Fruit fly (Drosophila melanogaster) Kc167 (cell line): ENCODE results near the gene CG14545.

Source experiments
- Myc ChIP-seq: fragments of >200 bp; optimal IDR thresholded peaks from 2 replicates; lab custom pipeline; 2017; ENCODE audit warnings: missing external identifiers
- Sin3A ChIP-seq: fragments of >200 bp; optimal IDR thresholded peaks from 2 replicates; lab custom pipeline; 2018; ENCODE audit warnings: missing external identifiers
- h ChIP-seq: fragments of >200 bp; optimal IDR thresholded peaks from 3 replicates; lab custom pipeline; 2018; ENCODE audit warnings: missing external identifiers
- insv ChIP-seq: fragments of >200 bp; optimal IDR thresholded peaks from 3 replicates; lab custom pipeline; 2018; ENCODE audit warnings: missing external identifiers
- psq ChIP-seq: fragments of >200 bp; optimal IDR thresholded peaks from 2 replicates; lab custom pipeline; 2017; ENCODE audit warnings: missing external identifiers
- ttk ChIP-seq: sonication (Bioruptor generic); optimal IDR thresholded peaks from 2 replicates; lab custom pipeline; 2017; ENCODE audit warnings: missing external identifiers

Gene CG14545

dm6 chr3R:25851224-25851682 is at the start of gene CG14545, which contains the start of gene CG5886:
CG14545 (minus strand) TSS chr3R:25851291.
CG5886 (plus strand) TSS chr3R:25851632.
- TF ChIP-seq ttk (lab: Kevin White, UChicago) (no peak), insv (lab: Kevin White, UChicago) (no peak), Myc (lab: Kevin White, UChicago) (no peak), Sin3A (no peak), psq (lab: Kevin White, UChicago) (no peak), h (lab: Kevin White, UChicago) (no peak)

dm6 chr3R:25899690-25900089 is 48.6 kb upstream of the CG14545 start, which contains the start of gene CG31091:
CG31091 (plus strand) TSS chr3R:25899903.
- TF ChIP-seq insv (lab: Kevin White, UChicago) (no peak), psq (lab: Kevin White, UChicago) (no peak), ttk (lab: Kevin White, UChicago) (no peak), h (lab: Kevin White, UChicago) (no peak), Myc (lab: Kevin White, UChicago) (no peak), Sin3A (no peak)

dm6 chr3R:25897176-25897575 is 46.1 kb upstream of the CG14545 start, which contains the start of gene Mco3:
Mco3 (plus strand) TSS chr3R:25897476.
- TF ChIP-seq ttk (lab: Kevin White, UChicago) = no peak
- no peak for TF ChIP-seq Myc (lab: Kevin White, UChicago)
- no peak for TF ChIP-seq psq (lab: Kevin White, UChicago)
- TF ChIP-seq insv (lab: Kevin White, UChicago) = no peak
- TF ChIP-seq h (lab: Kevin White, UChicago) = no peak
- no peak for TF ChIP-seq Sin3A

dm6 chr3R:25895522-25895921 is 44.4 kb upstream of the CG14545 start, which contains the start of gene Sodq:
Sodq (plus strand) TSS chr3R:25895822.
- no peak for TF ChIP-seq ttk (lab: Kevin White, UChicago)
- TF ChIP-seq h (lab: Kevin White, UChicago) = no peak
- TF ChIP-seq psq (lab: Kevin White, UChicago) = no peak
- TF ChIP-seq Sin3A = no peak
- no peak for TF ChIP-seq insv (lab: Kevin White, UChicago)
- no peak for TF ChIP-seq Myc (lab: Kevin White, UChicago)

- TF ChIP-seq h (lab: Kevin White, UChicago) = no peak
- TF ChIP-seq Sin3A = no peak
- TF ChIP-seq insv (lab: Kevin White, UChicago) = no peak
- TF ChIP-seq ttk (lab: Kevin White, UChicago) = no peak
- no peak for TF ChIP-seq Myc (lab: Kevin White, UChicago)
- no peak for TF ChIP-seq psq (lab: Kevin White, UChicago)
Observed at dm6 chr3R:25893272-25893671, 42.2 kb upstream of the CG14545 start, which contains the start of gene CG5913. CG5913 (plus strand) TSS chr3R:25893495.

dm6 chr3R:25888307-25889075 is 37.4 kb upstream of the CG14545 start, which contains the start of gene Lnk:
Lnk (plus strand) TSS chr3R:25888542.
- no peak for TF ChIP-seq psq (lab: Kevin White, UChicago)
- TF ChIP-seq Myc (lab: Kevin White, UChicago) = no peak
- TF ChIP-seq h (lab: Kevin White, UChicago) = no peak
- TF ChIP-seq insv (lab: Kevin White, UChicago) = no peak
- no peak for TF ChIP-seq Sin3A
- no peak for TF ChIP-seq ttk (lab: Kevin White, UChicago)

- no peak for TF ChIP-seq h (lab: Kevin White, UChicago)
- no peak for TF ChIP-seq Myc (lab: Kevin White, UChicago)
- TF ChIP-seq Sin3A = no peak
- TF ChIP-seq psq (lab: Kevin White, UChicago) = no peak
- TF ChIP-seq insv (lab: Kevin White, UChicago) = no peak
- no peak for TF ChIP-seq ttk (lab: Kevin White, UChicago)
Observed at dm6 chr3R:25885136-25885535, 34.0 kb upstream of the CG14545 start.

- TF ChIP-seq Sin3A = no peak
- TF ChIP-seq insv (lab: Kevin White, UChicago) = no peak
- no peak for TF ChIP-seq Myc (lab: Kevin White, UChicago)
- no peak for TF ChIP-seq h (lab: Kevin White, UChicago)
- TF ChIP-seq ttk (lab: Kevin White, UChicago) = no peak
Observed at dm6 chr3R:25884301-25884700, 33.2 kb upstream of the CG14545 start.

dm6 chr3R:25883877-25884276 is 32.8 kb upstream of the CG14545 start:
- TF ChIP-seq h (lab: Kevin White, UChicago) = no peak
- no peak for TF ChIP-seq insv (lab: Kevin White, UChicago)
- no peak for TF ChIP-seq Myc (lab: Kevin White, UChicago)
- no peak for TF ChIP-seq Sin3A
- TF ChIP-seq ttk (lab: Kevin White, UChicago) = no peak
- TF ChIP-seq psq (lab: Kevin White, UChicago) = no peak

dm6 chr3R:25882606-25883266 is 31.6 kb upstream of the CG14545 start:
- no peak for TF ChIP-seq psq (lab: Kevin White, UChicago)
- TF ChIP-seq Sin3A = no peak
- no peak for TF ChIP-seq ttk (lab: Kevin White, UChicago)
- TF ChIP-seq Myc (lab: Kevin White, UChicago) = no peak
- no peak for TF ChIP-seq insv (lab: Kevin White, UChicago)
- TF ChIP-seq h (lab: Kevin White, UChicago) = no peak

- TF ChIP-seq insv (lab: Kevin White, UChicago) = no peak
- TF ChIP-seq Myc (lab: Kevin White, UChicago) = no peak
- no peak for TF ChIP-seq psq (lab: Kevin White, UChicago)
- TF ChIP-seq h (lab: Kevin White, UChicago) = no peak
- TF ChIP-seq ttk (lab: Kevin White, UChicago) = no peak
- TF ChIP-seq Sin3A = no peak
Observed at dm6 chr3R:25881915-25882314, 30.8 kb upstream of the CG14545 start, which contains the start of gene SppL. SppL (plus strand) TSS chr3R:25881984.
